Fruit fly (Drosophila melanogaster) whole organism, embryonic: ENCODE measurements around the gene Acp98AB.
A peak's percentile ranks its signal among the peaks of the same experiment; 100 is the strongest.

Source experiments
- Asciz ChIP-seq: fragments of 200-800 bp; sonication (Bioruptor generic); optimal IDR thresholded peaks from 2 replicates; lab custom pipeline; 2017; ENCODE audit warnings: missing biosample characterization, mild to moderate bottlenecking, missing genetic modification characterization, missing genetic modification reagents
- Atf3 ChIP-seq: fragments of 200-800 bp; sonication (Bioruptor generic); optimal IDR thresholded peaks from 3 replicates; lab custom pipeline; 2016; ENCODE audit warnings: missing biosample characterization, missing genetic modification characterization
- Atf6 ChIP-seq: fragments of 200-800 bp; sonication (Bioruptor generic); IDR thresholded peaks from 2 replicates; pipeline ENCODE4 v1.3.6; 2022; ENCODE audit warnings: missing biosample characterization, missing genetic modification characterization
- BEAF-32 ChIP-seq: fragments of 200-800 bp; sonication (Bioruptor generic); optimal IDR thresholded peaks from 3 replicates; lab custom pipeline; 2017; ENCODE audit warnings: missing biosample characterization, missing genetic modification characterization, mild to moderate bottlenecking, moderate library complexity, missing genetic modification reagents
- CG10321 ChIP-seq: fragments of 200-800 bp; sonication (Bioruptor generic); IDR thresholded peaks from 2 replicates; pipeline ENCODE4 v1.3.6; 2022; ENCODE audit warnings: missing biosample characterization, missing genetic modification characterization
- CG10462 ChIP-seq: fragments of 200-800 bp; sonication (Bioruptor generic); optimal IDR thresholded peaks from 2 replicates; lab custom pipeline; 2016; ENCODE audit warnings: missing biosample characterization, missing genetic modification characterization
- CG10959 ChIP-seq: fragments of 200-800 bp; sonication (Bioruptor generic); IDR thresholded peaks from 2 replicates; pipeline ENCODE4 v1.3.6; 2022; ENCODE audit warnings: missing biosample characterization, missing genetic modification characterization
- CG11456 ChIP-seq: fragments of 200-800 bp; sonication (Bioruptor generic); IDR thresholded peaks from 3 replicates; pipeline ENCODE4 v1.3.6; 2022; ENCODE audit warnings: missing biosample characterization, missing genetic modification characterization
- CG11723 ChIP-seq: fragments of 200-800 bp; sonication (Bioruptor generic); optimal IDR thresholded peaks from 2 replicates; lab custom pipeline; 2017; ENCODE audit warnings: missing biosample characterization, mild to moderate bottlenecking, missing genetic modification characterization
- CG13296 ChIP-seq: fragments of 200-800 bp; sonication (Bioruptor generic); optimal IDR thresholded peaks from 3 replicates; lab custom pipeline; 2018; ENCODE audit warnings: missing biosample characterization, mild to moderate bottlenecking, missing genetic modification characterization
- CG14667 ChIP-seq: fragments of 200-800 bp; sonication (Bioruptor generic); IDR thresholded peaks from 2 replicates; pipeline ENCODE4 v1.3.6; 2022; ENCODE audit warnings: missing biosample characterization, missing genetic modification characterization
- CG17385 ChIP-seq: fragments of 200-800 bp; sonication (Bioruptor generic); optimal IDR thresholded peaks from 3 replicates; lab custom pipeline; 2018; ENCODE audit warnings: missing biosample characterization, mild to moderate bottlenecking, missing genetic modification characterization
- CG31224 ChIP-seq: fragments of 200-800 bp; sonication (Bioruptor generic); IDR thresholded peaks from 2 replicates; pipeline ENCODE4 v1.3.6; 2022; ENCODE audit warnings: missing biosample characterization, missing genetic modification characterization
- CG32767 ChIP-seq: fragments of 200-800 bp; sonication (Bioruptor generic); IDR thresholded peaks from 2 replicates; pipeline ENCODE4 v1.3.6; 2022; ENCODE audit warnings: missing biosample characterization, missing genetic modification characterization
- CG34224 ChIP-seq: fragments of 200-800 bp; sonication (Bioruptor generic); IDR thresholded peaks from 3 replicates; pipeline ENCODE4 v1.3.6; 2022; ENCODE audit warnings: missing biosample characterization, missing genetic modification characterization; ENCODE audit not compliant: partially characterized antibody
- CG34422 ChIP-seq: fragments of 200-800 bp; sonication (Bioruptor generic); IDR thresholded peaks from 3 replicates; pipeline ENCODE4 v1.3.6; 2022; ENCODE audit warnings: missing biosample characterization, missing genetic modification characterization
- CG5245 ChIP-seq: fragments of 200-800 bp; sonication (Bioruptor generic); optimal IDR thresholded peaks from 3 replicates; lab custom pipeline; 2016; ENCODE audit warnings: missing biosample characterization, missing genetic modification characterization
- CG6813 ChIP-seq: fragments of 200-800 bp; sonication (Bioruptor generic); optimal IDR thresholded peaks from 2 replicates; lab custom pipeline; 2017; ENCODE audit warnings: missing biosample characterization, missing genetic modification characterization, mild to moderate bottlenecking, moderate library complexity, missing genetic modification reagents
- CG7357 ChIP-seq: fragments of 200-800 bp; sonication (Bioruptor generic); IDR thresholded peaks from 3 replicates; pipeline ENCODE4 v1.3.6; 2022; ENCODE audit warnings: missing biosample characterization, missing genetic modification characterization
- CG7839 ChIP-seq: fragments of 200-800 bp; sonication (Bioruptor generic); optimal IDR thresholded peaks from 3 replicates; lab custom pipeline; 2018; ENCODE audit warnings: missing biosample characterization, mild to moderate bottlenecking, missing genetic modification characterization, moderate library complexity
- Ets65A ChIP-seq: fragments of 200-800 bp; sonication (Bioruptor generic); peaks from one replicate; lab custom pipeline; 2016; ENCODE audit warnings: missing biosample characterization, missing genetic modification characterization
- GATAe ChIP-seq: fragments of 200-800 bp; sonication (Bioruptor generic); conservative IDR thresholded peaks from 2 replicates; pipeline ENCODE4 v1.3.6; 2022; ENCODE audit warnings: missing biosample characterization, missing genetic modification characterization
- HHEX ChIP-seq: fragments of 200-800 bp; sonication (Bioruptor generic); optimal IDR thresholded peaks from 3 replicates; lab custom pipeline; 2017; ENCODE audit warnings: missing biosample characterization, mild to moderate bottlenecking, missing genetic modification characterization, missing genetic modification reagents
- Hmr ChIP-seq: fragments of 200-800 bp; sonication (Bioruptor generic); optimal IDR thresholded peaks from 3 replicates; lab custom pipeline; 2017; ENCODE audit warnings: mild to moderate bottlenecking, missing biosample characterization, missing genetic modification reagents, missing genetic modification characterization
- Lim3 ChIP-seq: fragments of 200-800 bp; sonication (Bioruptor generic); IDR thresholded peaks from 2 replicates; pipeline ENCODE4 v1.3.6; 2022; ENCODE audit warnings: missing biosample characterization, missing genetic modification characterization
- MBD-R2 ChIP-seq: fragments of 200-800 bp; sonication (Bioruptor generic); IDR thresholded peaks from 2 replicates; pipeline ENCODE4 v1.3.6; 2022; ENCODE audit warnings: missing biosample characterization, missing genetic modification characterization
- Meics ChIP-seq: fragments of 200-800 bp; sonication (Bioruptor generic); optimal IDR thresholded peaks from 2 replicates; lab custom pipeline; 2017; ENCODE audit warnings: missing biosample characterization, mild to moderate bottlenecking, missing genetic modification characterization
- Sox102F ChIP-seq: fragments of 200-800 bp; sonication (Bioruptor generic); optimal IDR thresholded peaks from 2 replicates; lab custom pipeline; 2018; ENCODE audit warnings: missing biosample characterization, mild to moderate bottlenecking, missing genetic modification characterization, moderate library complexity
- ato ChIP-seq: fragments of 200-800 bp; sonication (Bioruptor generic); IDR thresholded peaks from 2 replicates; pipeline ENCODE4 v1.3.6; 2022; ENCODE audit warnings: missing biosample characterization, missing genetic modification characterization; ENCODE audit not compliant: partially characterized antibody
- bsh ChIP-seq, 2 experiments: fragments of 200-800 bp; sonication (Bioruptor generic); optimal IDR thresholded peaks; 2 replicates each; lab custom pipeline; 2017 to 2018; ENCODE audit warnings: mild to moderate bottlenecking in 2 of 2, missing biosample characterization in 2 of 2, missing genetic modification characterization in 2 of 2, moderate library complexity in 1 of 2
- chinmo ChIP-seq: fragments of 200-800 bp; sonication (Bioruptor generic); IDR thresholded peaks from 4 replicates; pipeline ENCODE4 v1.3.6; 2022; ENCODE audit warnings: missing biosample characterization, missing genetic modification characterization; ENCODE audit not compliant: partially characterized antibody
- corto ChIP-seq: fragments of 200-800 bp; sonication (Bioruptor generic); optimal IDR thresholded peaks from 2 replicates; lab custom pipeline; 2016; ENCODE audit warnings: missing biosample characterization, mild to moderate bottlenecking, missing genetic modification characterization, moderate library complexity
- crol ChIP-seq: fragments of 200-800 bp; sonication (Bioruptor generic); IDR thresholded peaks from 2 replicates; pipeline ENCODE4 v1.3.6; 2022; ENCODE audit warnings: missing biosample characterization, missing genetic modification characterization
- cwo ChIP-seq: fragments of 200-800 bp; sonication (Bioruptor generic); optimal IDR thresholded peaks from 3 replicates; lab custom pipeline; 2017; ENCODE audit warnings: missing biosample characterization, missing genetic modification characterization, mild to moderate bottlenecking, moderate library complexity, missing genetic modification reagents
- ewg ChIP-seq: fragments of 200-800 bp; sonication (Bioruptor generic); optimal IDR thresholded peaks from 3 replicates; lab custom pipeline; 2017; ENCODE audit warnings: mild to moderate bottlenecking, missing biosample characterization, missing genetic modification reagents, missing genetic modification characterization
- fd96Cb ChIP-seq: fragments of 200-800 bp; sonication (Bioruptor generic); optimal IDR thresholded peaks from 2 replicates; lab custom pipeline; 2018; ENCODE audit warnings: missing biosample characterization, mild to moderate bottlenecking, missing genetic modification characterization, moderate library complexity
- h ChIP-seq: fragments of >200 bp; optimal IDR thresholded peaks from 2 replicates; lab custom pipeline; 2017
- lilli ChIP-seq: fragments of 200-800 bp; sonication (Bioruptor generic); optimal IDR thresholded peaks from 3 replicates; lab custom pipeline; 2016; ENCODE audit warnings: missing biosample characterization, missing genetic modification characterization
- lmd ChIP-seq: fragments of 200-800 bp; sonication (Bioruptor generic); IDR thresholded peaks from 2 replicates; pipeline ENCODE4 v1.3.6; 2022; ENCODE audit warnings: missing biosample characterization, missing genetic modification characterization
- mld ChIP-seq: fragments of 200-800 bp; sonication (Bioruptor generic); IDR thresholded peaks from 3 replicates; pipeline ENCODE4 v1.3.6; 2022; ENCODE audit warnings: missing biosample characterization, missing genetic modification characterization; ENCODE audit not compliant: partially characterized antibody
- oc ChIP-seq: fragments of 200-800 bp; sonication (Bioruptor generic); optimal IDR thresholded peaks from 2 replicates; lab custom pipeline; 2018; ENCODE audit warnings: missing biosample characterization, mild to moderate bottlenecking, missing genetic modification characterization, moderate library complexity
- prd ChIP-seq, 3 experiments: fragments of >200 bp in 2 of 3; fragments of 200-800 bp in 1 of 3; sonication (Bioruptor generic) in 1 of 3; optimal IDR thresholded peaks in 2 of 3; IDR thresholded peaks in 1 of 3; 2 replicates in 2 of 3; 3 replicates in 1 of 3; pipeline versions ENCODE4 v1.3.6 to Lab custom; 2017 to 2022; ENCODE audit warnings: missing biosample characterization in 1 of 3, missing genetic modification characterization in 1 of 3
- ro ChIP-seq: fragments of 200-800 bp; sonication (Bioruptor generic); IDR thresholded peaks from 2 replicates; pipeline ENCODE4 v1.3.6; 2022; ENCODE audit warnings: missing biosample characterization, missing genetic modification characterization
- scrt ChIP-seq: fragments of 200-800 bp; sonication (Bioruptor generic); optimal IDR thresholded peaks from 2 replicates; lab custom pipeline; 2018; ENCODE audit warnings: missing biosample characterization, mild to moderate bottlenecking, missing genetic modification characterization, moderate library complexity
- shn ChIP-seq: fragments of 200-800 bp; sonication (Bioruptor generic); optimal IDR thresholded peaks from 3 replicates; lab custom pipeline; 2016; ENCODE audit warnings: missing biosample characterization, missing genetic modification characterization
- sima ChIP-seq: fragments of 200-800 bp; sonication (Bioruptor generic); optimal IDR thresholded peaks from 2 replicates; lab custom pipeline; 2016; ENCODE audit warnings: missing biosample characterization, missing genetic modification characterization
- sqz ChIP-seq: fragments of 200-800 bp; sonication (Bioruptor generic); optimal IDR thresholded peaks from 3 replicates; lab custom pipeline; 2018; ENCODE audit warnings: missing biosample characterization, mild to moderate bottlenecking, missing genetic modification characterization
- ssp ChIP-seq: fragments of 200-800 bp; sonication (Bioruptor generic); IDR thresholded peaks from 2 replicates; pipeline ENCODE4 v1.3.6; 2022; ENCODE audit warnings: missing biosample characterization, missing genetic modification characterization
- stwl ChIP-seq: fragments of 200-800 bp; sonication (Bioruptor generic); optimal IDR thresholded peaks from 3 replicates; lab custom pipeline; 2018; ENCODE audit warnings: missing biosample characterization, mild to moderate bottlenecking, missing genetic modification characterization, moderate library complexity
- tap ChIP-seq: fragments of 200-800 bp; optimal IDR thresholded peaks from 3 replicates; lab custom pipeline; 2019; ENCODE audit warnings: missing biosample characterization, mild to moderate bottlenecking, missing genetic modification characterization, moderate library complexity
- vfl ChIP-seq: fragments of 200-800 bp; sonication (Bioruptor generic); optimal IDR thresholded peaks from 2 replicates; lab custom pipeline; 2016; ENCODE audit warnings: missing biosample characterization, missing genetic modification characterization

The Acp98AB gene

dm6 chr3R:27661971-27662489 is 32.7 kb upstream of the Acp98AB start, which contains the start of gene unc80 (continued):
- TF ChIP-seq CG7357 (GFP tag; lab: Robert Waterston, UW) (no peak), CG34224 (GFP tag; lab: Robert Waterston, UW) (no peak), tap (tag; lab: Kevin White, UChicago) (no peak), Ets65A (GFP tag; lab: Kevin White, UChicago) (peak; percentile 13), Hmr (GFP tag; lab: Kevin White, UChicago) (peak; percentile 59), fd96Cb (tag; lab: Kevin White, UChicago) (no peak), Sox102F (GFP tag; lab: Kevin White, UChicago) (no peak), sima (GFP tag; lab: Kevin White, UChicago) (no peak), CG13296 (GFP tag; lab: Kevin White, UChicago) (no peak), CG14667 (GFP tag; lab: Robert Waterston, UW) (no peak), corto (GFP tag; lab: Kevin White, UChicago) (no peak), sqz (no peak), stwl (tag; lab: Kevin White, UChicago) (no peak), oc (tag; lab: Kevin White, UChicago) (no peak), ssp (GFP tag; lab: Robert Waterston, UW) (no peak), vfl (GFP tag; lab: Kevin White, UChicago) (no peak), CG11723 (no peak), mld (GFP tag; lab: Robert Waterston, UW) (no peak), GATAe (GFP tag; lab: Robert Waterston, UW) (no peak), lilli (GFP tag; lab: Kevin White, UChicago) (peak; percentile 7), HHEX (GFP tag; lab: Kevin White, UChicago) (no peak), CG6813 (GFP tag; lab: Kevin White, UChicago) (no peak), lmd (GFP tag; lab: Robert Waterston, UW) (peak; percentile 27; the same call in 1 of the 2 replicates), CG5245 (GFP tag; lab: Kevin White, UChicago) (no peak), bsh (GFP tag; optimal IDR thresholded peaks at IDR 0.05; lab: Kevin White, UChicago) (no peak), CG10959 (no peak), h (lab: Kevin White, UChicago) (no peak), Lim3 (GFP tag; lab: Robert Waterston, UW) (no peak), Meics (GFP tag; lab: Kevin White, UChicago) (peak; percentile 34), CG10462 (GFP tag; lab: Kevin White, UChicago) (no peak), Atf6 (GFP tag; lab: Robert Waterston, UW) (0 out of 2 replicates have a peak, but pooled peaks have one; percentile 21), Atf3 (no peak), BEAF-32 (GFP tag; lab: Kevin White, UChicago) (no peak), ro (no peak), CG31224 (GFP tag; lab: Robert Waterston, UW) (no peak), shn (no peak), ato (GFP tag; lab: Robert Waterston, UW) (no peak), CG17385 (no peak), prd (optimal IDR thresholded peaks at IDR 0.05; lab: Kevin White, UChicago) (no peak), prd (GFP tag; IDR thresholded peaks at IDR 0.05; lab: Robert Waterston, UW) (0 out of 3 replicates have a peak, but pooled peaks have one; percentile 19)

dm6 chr3R:27662857-27663256 is 31.8 kb upstream of the Acp98AB start:
- peak; percentile 87 for TF ChIP-seq ewg (GFP tag; lab: Kevin White, UChicago)
- no peak for TF ChIP-seq CG10321 (GFP tag; lab: Robert Waterston, UW)
- TF ChIP-seq crol (GFP tag; lab: Robert Waterston, UW): 0 out of 2 replicates have a peak, but pooled peaks have one; percentile 16
- TF ChIP-seq chinmo (GFP tag; lab: Robert Waterston, UW): 0 out of 4 replicates have a peak, but pooled peaks have one; percentile 30
- peak; percentile 80; the same call in 2 of the 3 replicates for TF ChIP-seq CG34422
- peak; percentile 100 for TF ChIP-seq scrt
- no peak for TF ChIP-seq MBD-R2 (GFP tag; lab: Robert Waterston, UW)
- peak; percentile 27; the same call in 1 of the 2 replicates for TF ChIP-seq CG32767 (GFP tag; lab: Robert Waterston, UW)
- TF ChIP-seq CG11456 (GFP tag; lab: Robert Waterston, UW): 0 out of 3 replicates have a peak, but pooled peaks have one; percentile 17
- TF ChIP-seq cwo (GFP tag; lab: Kevin White, UChicago): no peak
- TF ChIP-seq Asciz (GFP tag; lab: Kevin White, UChicago): no peak
- TF ChIP-seq CG7839 (tag; lab: Kevin White, UChicago): no peak
